Worm (Caenorhabditis elegans): ENCODE results near the gene M02B7.2.

M02B7.2 gene

DNA sequence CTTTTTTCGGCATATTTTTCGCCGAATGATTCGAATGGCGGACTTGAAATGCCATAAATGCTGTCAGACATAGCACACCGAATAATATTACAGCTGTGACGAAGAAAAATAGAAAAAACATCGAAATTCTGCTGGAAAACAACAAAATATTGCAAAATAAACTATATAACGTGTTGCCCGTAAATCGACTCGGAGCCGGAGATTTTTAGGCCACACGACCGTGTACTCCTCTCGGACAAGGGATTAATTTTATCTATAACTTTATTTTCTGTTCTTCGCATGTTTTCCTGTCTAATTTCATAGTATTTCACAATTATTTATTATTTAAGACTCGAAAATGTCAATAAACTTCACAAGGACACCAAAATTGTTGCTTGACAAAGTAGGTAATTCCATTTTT lies at the start of gene M02B7.2, which contains the start of gene algn-14:
Gene M02B7.2, plus strand, starts transcription at position 330 of the 400 bp plus-strand sequence.
Gene algn-14, minus strand, starts transcription at position 175 of the 400 bp plus-strand sequence.
- peak; percentile 56 for TF ChIP-seq ces-1 (GFP tag; optimal IDR thresholded peaks at IDR 0.05)
- no peak for TF ChIP-seq tbx-8 (GFP tag; optimal IDR thresholded peaks at IDR 0.05)
- peak; percentile 78 for TF ChIP-seq unc-120 (tag; optimal IDR thresholded peaks at IDR 0.05; ENCODE audit: poor library complexity, severe bottlenecking)

DNA sequence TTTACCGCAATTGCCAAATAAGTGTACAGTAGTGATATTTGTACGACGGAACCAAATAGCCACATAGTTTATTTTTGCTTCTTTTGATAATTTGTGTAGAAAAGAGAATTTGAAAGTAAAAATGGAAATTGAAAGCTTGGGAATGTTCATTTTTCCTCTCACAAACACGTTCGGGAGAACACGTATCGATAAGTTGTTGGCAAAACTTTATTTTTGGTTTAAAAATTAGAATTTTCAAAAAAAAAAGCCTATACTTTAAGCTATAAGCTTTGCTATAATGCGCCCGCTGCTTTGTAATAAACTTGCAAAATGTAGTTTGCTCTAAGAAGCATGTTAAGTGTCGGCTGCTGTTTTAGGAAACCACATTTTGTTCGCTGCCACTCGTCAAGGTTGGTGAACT lies 48.0 kb upstream of the M02B7.2 start, which contains the start of gene Y37E11AR.7:
Gene Y37E11AR.7, minus strand, starts transcription at position 101 of the 400 bp plus-strand sequence.
- TF ChIP-seq nhr-2 (tag; optimal IDR thresholded peaks at IDR 0.05), result peak; percentile 45
- TF ChIP-seq unc-39 (tag; optimal IDR thresholded peaks at IDR 0.05), result no peak

DNA sequence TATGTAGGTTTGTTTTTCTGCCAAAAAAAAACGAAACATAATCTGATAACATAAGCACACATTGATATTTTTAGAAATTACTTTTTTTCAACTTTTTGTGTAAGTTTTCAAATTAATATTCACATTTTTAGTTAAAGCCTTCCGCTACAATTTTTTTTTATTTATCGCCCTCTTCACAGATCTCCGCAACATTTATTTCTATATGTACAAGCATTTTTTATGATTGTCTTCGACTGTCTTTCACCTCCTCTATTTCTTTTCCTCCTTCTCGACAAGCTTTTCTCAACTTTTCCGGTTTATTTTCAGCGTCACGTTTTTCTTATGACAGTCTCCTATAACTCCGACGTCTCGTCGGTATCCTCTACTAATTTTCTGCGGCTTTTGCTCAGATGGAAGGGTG lies 47.5 kb upstream of the M02B7.2 start, which contains the start of gene best-20:
Gene best-20, plus strand, starts transcription at position 301 of the 400 bp plus-strand sequence.
- TF ChIP-seq nhr-28 (tag; optimal IDR thresholded peaks at IDR 0.05), result no peak
- no peak for TF ChIP-seq lsy-2 (tag; optimal IDR thresholded peaks at IDR 0.05)
- no peak for TF ChIP-seq unc-62 (GFP tag; optimal IDR thresholded peaks at IDR 0.05)
- no peak for TF ChIP-seq mab-5 (tag; optimal IDR thresholded peaks at IDR 0.05)
- no peak for TF ChIP-seq nhr-76 (tag; optimal IDR thresholded peaks at IDR 0.05)
- no peak for TF ChIP-seq mls-2 (tag; optimal IDR thresholded peaks at IDR 0.05)
- no peak for TF ChIP-seq unc-39 (tag; optimal IDR thresholded peaks at IDR 0.05)
- TF ChIP-seq mep-1 (tag; optimal IDR thresholded peaks at IDR 0.05), result no peak
- TF ChIP-seq flh-1 (GFP tag; optimal IDR thresholded peaks at IDR 0.05), result no peak
- no peak for TF ChIP-seq tbx-8 (GFP tag; optimal IDR thresholded peaks at IDR 0.05)
- no peak for TF ChIP-seq lin-13 (tag; optimal IDR thresholded peaks at IDR 0.05)
- TF ChIP-seq unc-120 (tag; optimal IDR thresholded peaks at IDR 0.05; ENCODE audit: poor library complexity, severe bottlenecking), result no peak

DNA sequence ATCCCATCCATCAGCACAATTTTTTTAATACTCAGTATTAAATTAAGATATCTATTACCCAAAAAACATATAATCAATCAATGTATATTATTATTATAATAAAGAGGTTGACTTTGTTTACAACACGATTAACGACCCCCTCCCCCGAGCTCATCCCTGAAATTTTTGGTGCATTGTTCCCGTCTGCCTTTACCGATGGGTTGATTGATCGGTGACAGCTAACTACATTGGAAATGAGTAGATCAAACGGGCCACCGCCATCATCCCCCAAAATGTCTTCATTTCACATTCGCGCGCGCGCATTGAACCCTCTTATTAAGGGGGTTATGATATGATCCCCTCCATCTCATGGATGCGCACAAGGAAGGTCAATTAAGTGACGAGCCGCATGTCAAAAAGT lies 43.6 kb upstream of the M02B7.2 start:
- no peak for TF ChIP-seq pha-4 (tag; optimal IDR thresholded peaks at IDR 0.05)
- TF ChIP-seq unc-62 (GFP tag; optimal IDR thresholded peaks at IDR 0.05), result peak; percentile 74
- no peak for TF ChIP-seq nhr-76 (tag; optimal IDR thresholded peaks at IDR 0.05)
- no peak for TF ChIP-seq ztf-11 (tag; optimal IDR thresholded peaks at IDR 0.05)
- no peak for TF ChIP-seq cnd-1 (tag; optimal IDR thresholded peaks at IDR 0.05)

DNA sequence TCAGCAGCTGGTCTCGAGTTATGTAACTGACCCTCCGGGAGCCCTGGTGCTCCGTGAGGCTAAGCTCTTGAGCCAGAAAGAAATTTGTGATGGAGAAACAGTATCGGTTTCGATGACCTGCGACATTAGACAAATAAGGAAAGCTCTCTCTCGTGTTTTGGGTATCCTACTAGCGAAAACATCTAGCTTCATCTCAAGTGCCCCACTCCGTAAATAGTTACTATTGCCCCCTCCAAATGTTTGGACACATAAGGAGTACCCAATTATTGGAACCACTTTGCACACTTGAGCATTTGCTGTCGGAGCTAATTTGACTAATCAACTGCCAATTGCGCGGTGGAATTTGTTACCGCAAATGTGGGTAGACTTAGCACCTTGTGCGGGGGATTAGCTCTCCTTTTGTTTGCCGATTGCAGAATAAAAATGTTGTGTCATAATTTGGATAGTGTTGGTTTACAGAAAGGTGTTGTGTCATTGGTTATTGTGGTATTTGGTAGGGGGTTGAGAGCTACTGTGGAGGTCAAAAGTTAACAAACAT lies 39.3 kb upstream of the M02B7.2 start:
- no peak for TF ChIP-seq elt-1 (tag; optimal IDR thresholded peaks at IDR 0.05; ENCODE audit: borderline replicate concordance, insufficient read depth)
- peak; percentile 88 for TF ChIP-seq nhr-2 (tag; optimal IDR thresholded peaks at IDR 0.05)
- TF ChIP-seq nhr-76 (tag; optimal IDR thresholded peaks at IDR 0.05), result no peak
- TF ChIP-seq unc-39 (tag; optimal IDR thresholded peaks at IDR 0.05), result no peak
- no peak for TF ChIP-seq nhr-237 (tag; optimal IDR thresholded peaks at IDR 0.05)
- peak; percentile 42 for TF ChIP-seq zip-8 (tag; optimal IDR thresholded peaks at IDR 0.05)
- peak; percentile 3 for TF ChIP-seq ztf-11 (tag; optimal IDR thresholded peaks at IDR 0.05)
- no peak for TF ChIP-seq lin-13 (tag; optimal IDR thresholded peaks at IDR 0.05)
- no peak for TF ChIP-seq pha-4 (tag; optimal IDR thresholded peaks at IDR 0.05)
- TF ChIP-seq ces-1 (GFP tag; optimal IDR thresholded peaks at IDR 0.05), result peak; percentile 71
- TF ChIP-seq ceh-43 (GFP tag; optimal IDR thresholded peaks at IDR 0.05), result no peak
- no peak for TF ChIP-seq unc-62 (GFP tag; optimal IDR thresholded peaks at IDR 0.05)
- TF ChIP-seq ham-2 (GFP tag; optimal IDR thresholded peaks at IDR 0.05), result no peak

DNA sequence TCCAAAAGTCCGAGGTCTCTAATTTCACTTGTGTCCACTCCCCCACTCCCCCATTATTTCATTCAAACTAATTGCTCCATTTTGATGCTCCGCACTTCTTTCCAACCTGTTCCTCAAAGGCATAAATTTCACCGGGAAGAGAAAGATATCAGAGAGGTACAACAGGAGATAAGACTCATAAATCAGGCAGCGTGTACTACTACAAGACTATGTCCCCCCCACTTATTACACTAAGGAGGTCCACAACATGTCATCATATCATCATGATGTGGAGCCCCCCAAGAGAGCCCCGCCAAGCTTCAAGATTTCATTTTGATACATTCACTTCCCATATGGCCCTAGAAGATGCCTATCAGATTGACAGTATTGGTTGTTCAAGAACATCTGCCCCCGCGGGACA lies 37.9 kb upstream of the M02B7.2 start:
- TF ChIP-seq flh-1 (GFP tag; optimal IDR thresholded peaks at IDR 0.05) (no peak), nhr-76 (tag; optimal IDR thresholded peaks at IDR 0.05) (no peak), M03D4.4 (tag; optimal IDR thresholded peaks at IDR 0.05) (no peak), sptf-1 (tag; optimal IDR thresholded peaks at IDR 0.05) (no peak), lin-32 (GFP tag; optimal IDR thresholded peaks at IDR 0.05) (no peak), lsy-2 (tag; optimal IDR thresholded peaks at IDR 0.05) (no peak), mep-1 (tag; optimal IDR thresholded peaks at IDR 0.05) (no peak), mab-5 (tag; optimal IDR thresholded peaks at IDR 0.05) (peak; percentile 82), mls-2 (tag; optimal IDR thresholded peaks at IDR 0.05) (no peak), unc-62 (GFP tag; optimal IDR thresholded peaks at IDR 0.05) (peak; percentile 86), nhr-2 (tag; optimal IDR thresholded peaks at IDR 0.05) (no peak), sem-2 (GFP tag; optimal IDR thresholded peaks at IDR 0.05) (no peak), bed-3 (GFP tag; optimal IDR thresholded peaks at IDR 0.05) (no peak), drap-1 (GFP tag; optimal IDR thresholded peaks at IDR 0.05) (no peak), cnd-1 (tag; optimal IDR thresholded peaks at IDR 0.05) (peak; percentile 22)
